Worm (Caenorhabditis elegans) whole organism, L1 larva: ENCODE measurements around the gene K02A6.4.
"Not testable (repeated sequence)": the region's sequence is repeated elsewhere in the genome, so short reads cannot be mapped to it uniquely, and the experiment has no call there.

ENCODE experiments used
- ces-1 ChIP-seq: fragments of 150-350 bp; optimal IDR thresholded peaks from 2 replicates; lab custom pipeline; 2014; ENCODE audit warnings: missing biosample characterization, missing genetic modification reagents, missing genetic modification characterization
- hlh-4 ChIP-seq: sonication (generic microtip); optimal IDR thresholded peaks from 2 replicates; lab custom pipeline; 2016; ENCODE audit warnings: mild to moderate bottlenecking, missing genetic modification characterization, missing compliant biosample characterization
- lin-39 ChIP-seq: fragments of 150-350 bp; optimal IDR thresholded peaks from 2 replicates; lab custom pipeline; 2014; ENCODE audit warnings: missing biosample characterization, missing genetic modification reagents, missing genetic modification characterization
- lsy-2 ChIP-seq, 2 experiments: fragments of 150-350 bp; optimal IDR thresholded peaks; 2 replicates each; lab custom pipeline; 2014; ENCODE audit warnings: missing biosample characterization in 2 of 2, missing genetic modification characterization in 2 of 2
- nhr-12 ChIP-seq: sonication (generic microtip); optimal IDR thresholded peaks from 2 replicates; lab custom pipeline; 2017; ENCODE audit warnings: missing biosample characterization, missing genetic modification characterization
- snpc-4 ChIP-seq: fragments of 150-350 bp; optimal IDR thresholded peaks from 2 replicates; lab custom pipeline; 2014; ENCODE audit warnings: missing biosample characterization, missing genetic modification characterization
- sptf-1 ChIP-seq: fragments of 150-350 bp; optimal IDR thresholded peaks from 2 replicates; lab custom pipeline; 2014; ENCODE audit warnings: missing biosample characterization, missing genetic modification characterization
- swsn-7 ChIP-seq: sonication (generic microtip); optimal IDR thresholded peaks from 2 replicates; lab custom pipeline; 2016; ENCODE audit warnings: missing genetic modification characterization, missing compliant biosample characterization
- unc-62 ChIP-seq: fragments of 150-350 bp; optimal IDR thresholded peaks from 2 replicates; lab custom pipeline; 2014; ENCODE audit warnings: missing biosample characterization, missing genetic modification reagents, missing genetic modification characterization
- zag-1 ChIP-seq: fragments of 150-350 bp; optimal IDR thresholded peaks from 2 replicates; lab custom pipeline; 2014; ENCODE audit warnings: missing biosample characterization, missing genetic modification characterization
- ztf-4 ChIP-seq: fragments of 150-350 bp; optimal IDR thresholded peaks from 2 replicates; lab custom pipeline; 2014; ENCODE audit warnings: missing biosample characterization, missing genetic modification characterization

DNA sequence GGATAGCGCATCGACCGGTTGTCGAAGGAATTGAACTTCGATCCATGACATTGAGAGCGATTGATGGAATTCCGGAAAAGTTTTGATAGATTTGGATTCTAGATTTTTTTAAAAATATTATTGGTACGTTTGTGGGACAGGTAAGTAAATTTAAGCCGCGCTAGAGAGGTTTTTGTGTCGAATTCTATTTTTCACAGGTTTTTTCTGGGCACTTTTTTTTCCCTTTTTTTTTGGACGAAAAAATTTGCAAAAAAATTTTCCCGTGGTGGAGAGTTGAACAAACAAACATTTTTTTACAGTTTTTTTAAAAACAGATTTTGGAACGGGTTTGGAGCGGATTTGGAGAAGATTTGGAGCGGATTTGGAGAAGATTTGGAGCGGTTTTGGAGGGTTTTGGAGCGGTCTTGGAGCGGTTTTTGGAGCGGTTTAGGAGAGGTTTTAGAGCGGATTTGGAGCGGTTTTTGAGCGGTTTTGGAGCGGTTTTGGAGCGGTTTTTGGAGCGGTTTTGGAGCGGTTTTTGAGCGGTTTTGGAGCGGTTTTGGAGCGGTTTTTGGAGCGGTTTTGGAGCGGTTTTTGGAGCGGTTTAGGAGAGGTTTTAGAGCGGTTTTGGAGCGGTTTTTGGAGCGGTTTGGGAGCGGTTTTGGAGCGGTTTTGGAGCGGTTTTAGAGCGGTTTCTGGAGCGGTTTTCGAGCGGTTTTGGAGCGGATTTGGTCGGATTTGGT lies 36.8 kb downstream of the K02A6.4 start, which contains the start of gene C17H11.4:
- not testable (repeated sequence) for TF ChIP-seq ces-1 (GFP tag; lab: Kevin White, UChicago); ztf-4; lin-39 (tag; lab: Kevin White, UChicago); zag-1 (tag; lab: Kevin White, UChicago); unc-62 (GFP tag; lab: Kevin White, UChicago); nhr-12 (tag; lab: Kevin White, UChicago); lsy-2 (tag; optimal IDR thresholded peaks at IDR 0.05; lab: Kevin White, UChicago); hlh-4 (tag; lab: Kevin White, UChicago); swsn-7 (tag; lab: Kevin White, UChicago); sptf-1 (tag; lab: Kevin White, UChicago); snpc-4
